Fruit fly (Drosophila melanogaster): Measurements from ENCODE around the gene Ccm3.

Ccm3 gene

DNA sequence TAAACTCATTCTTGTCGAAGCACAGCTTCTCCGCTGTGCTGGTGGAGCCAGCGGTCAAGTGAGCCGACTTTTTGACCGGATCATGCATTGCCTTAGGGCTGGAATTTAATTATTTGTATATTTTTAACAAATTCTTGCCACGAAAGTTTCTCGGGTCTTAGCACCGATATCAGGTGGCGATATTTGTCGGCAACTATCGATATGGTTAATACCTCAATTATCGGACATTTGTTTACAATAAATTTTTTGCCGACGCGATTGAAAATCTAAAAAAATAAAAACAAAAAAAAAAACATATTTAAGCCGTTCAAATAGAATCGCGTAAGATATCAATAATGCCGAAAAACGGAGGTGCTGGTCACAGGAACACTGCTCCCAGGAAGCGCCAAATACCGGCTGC is 10.3 kb upstream of the Ccm3 start, which contains the start of the genes Cog2 and Trax:
Gene Cog2 (minus strand): TSS at position 168 of the 400 bp plus-strand sequence.
Gene Trax (plus strand): TSS at position 203 of the 400 bp plus-strand sequence.
- TF ChIP-seq GATAd (GFP tag; optimal IDR thresholded peaks at IDR 0.05) (no peak), rgr (GFP tag; optimal IDR thresholded peaks at IDR 0.05) (no peak), psq (GFP tag; optimal IDR thresholded peaks at IDR 0.05) (no peak), Sp1 (GFP tag; optimal IDR thresholded peaks at IDR 0.05) (no peak), foxo (GFP tag; optimal IDR thresholded peaks at IDR 0.05) (no peak), br (GFP tag; optimal IDR thresholded peaks at IDR 0.05) (no peak), OdsH (GFP tag; optimal IDR thresholded peaks at IDR 0.05) (no peak), h (GFP tag; optimal IDR thresholded peaks at IDR 0.05) (no peak), sage (GFP tag; optimal IDR thresholded peaks at IDR 0.05) (no peak), dmrt93B (GFP tag; optimal IDR thresholded peaks at IDR 0.05) (no peak), CG32264 (GFP tag; optimal IDR thresholded peaks at IDR 0.05) (no peak), Myc (optimal IDR thresholded peaks at IDR 0.05) (no peak), dl (GFP tag; optimal IDR thresholded peaks at IDR 0.05; ENCODE audit: insufficient read depth in 1 of 2, partially characterized antibody in 2 of 2) (no peak), woc (GFP tag; optimal IDR thresholded peaks at IDR 0.05) (no peak), fru (GFP tag; optimal IDR thresholded peaks at IDR 0.05) (no peak)

DNA sequence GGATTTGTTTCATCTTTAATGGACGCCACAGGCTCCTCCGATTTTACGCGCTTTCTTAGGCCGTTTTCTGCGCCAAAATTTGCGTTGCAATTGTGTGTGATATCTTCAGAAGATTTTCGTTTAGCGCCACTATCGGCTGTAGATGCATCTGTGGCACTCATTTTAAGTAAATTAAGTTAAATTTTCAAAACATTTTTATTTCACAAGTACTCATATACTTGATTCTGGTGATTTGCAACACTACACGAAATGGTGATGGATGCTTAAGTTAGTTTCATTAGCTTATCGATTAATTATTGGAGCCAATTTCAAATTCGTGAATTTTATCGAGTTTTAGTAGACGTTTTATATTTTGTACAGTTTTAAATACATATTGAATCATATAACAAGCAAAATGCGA is 8.1 kb upstream of the Ccm3 start, which contains the start of gene CG6171:
Gene CG6171 (minus strand): TSS at position 250 of the 400 bp plus-strand sequence.
- no peak for TF ChIP-seq CG9705 (GFP tag; optimal IDR thresholded peaks at IDR 0.05)
- peak; percentile 36 for TF ChIP-seq rgr (GFP tag; optimal IDR thresholded peaks at IDR 0.05)
- peak; percentile 22 for TF ChIP-seq lola (GFP tag; optimal IDR thresholded peaks at IDR 0.05)
- no peak for TF ChIP-seq Hr78 (GFP tag; optimal IDR thresholded peaks at IDR 0.05)
- no peak for TF ChIP-seq CG32264 (GFP tag; optimal IDR thresholded peaks at IDR 0.05)
- TF ChIP-seq Dfd (GFP tag; optimal IDR thresholded peaks at IDR 0.05), result no peak
- TF ChIP-seq Hr83 (GFP tag; optimal IDR thresholded peaks at IDR 0.05; ENCODE audit: poor library complexity, severe bottlenecking), result peak; percentile 23
- TF ChIP-seq ey (GFP tag; optimal IDR thresholded peaks at IDR 0.05), result no peak
- TF ChIP-seq dmrt93B (GFP tag; optimal IDR thresholded peaks at IDR 0.05), result no peak

DNA sequence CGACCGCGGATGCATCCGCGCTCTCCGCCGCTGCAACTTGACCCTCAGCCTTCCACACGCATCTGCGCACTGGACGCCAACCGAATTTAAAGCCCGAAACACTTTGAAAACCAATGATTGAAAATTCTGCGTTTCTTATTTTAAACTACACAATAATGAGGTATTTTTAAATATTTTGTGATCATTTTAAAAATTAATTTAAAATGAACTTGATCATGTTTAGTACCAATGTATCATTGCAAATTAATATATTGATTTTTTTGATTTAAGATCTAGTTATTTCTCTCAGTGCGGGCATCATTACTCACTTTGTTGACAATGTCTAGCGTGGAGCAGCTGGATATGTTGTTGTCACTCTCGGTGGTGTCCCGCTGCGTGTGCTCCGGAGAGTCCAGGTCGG is 4.9 kb upstream of the Ccm3 start:
- TF ChIP-seq Myc (optimal IDR thresholded peaks at IDR 0.05) (no peak), h (GFP tag; optimal IDR thresholded peaks at IDR 0.05) (no peak), usp (GFP tag; optimal IDR thresholded peaks at IDR 0.05) (no peak), GATAd (GFP tag; optimal IDR thresholded peaks at IDR 0.05) (no peak), jim (GFP tag; optimal IDR thresholded peaks at IDR 0.05) (no peak), Vsx2 (GFP tag; optimal IDR thresholded peaks at IDR 0.05; ENCODE audit: partially characterized antibody) (no peak), foxo (GFP tag; optimal IDR thresholded peaks at IDR 0.05) (peak in 1 of 2 experiments; percentile 63), Hnf4 (GFP tag; optimal IDR thresholded peaks at IDR 0.05) (no peak), Abd-B (GFP tag; optimal IDR thresholded peaks at IDR 0.05) (no peak), dl (GFP tag; optimal IDR thresholded peaks at IDR 0.05; ENCODE audit: insufficient read depth in 1 of 2, partially characterized antibody in 2 of 2) (no peak), OdsH (GFP tag; optimal IDR thresholded peaks at IDR 0.05) (peak; percentile 8), sage (GFP tag; optimal IDR thresholded peaks at IDR 0.05) (no peak), lola (GFP tag; optimal IDR thresholded peaks at IDR 0.05) (no peak), ey (GFP tag; optimal IDR thresholded peaks at IDR 0.05) (peak; percentile 31), brk (GFP tag; optimal IDR thresholded peaks at IDR 0.05) (no peak), Dfd (GFP tag; optimal IDR thresholded peaks at IDR 0.05) (no peak), pan (optimal IDR thresholded peaks at IDR 0.05) (no peak), Hr78 (GFP tag; optimal IDR thresholded peaks at IDR 0.05) (no peak), woc (GFP tag; optimal IDR thresholded peaks at IDR 0.05) (no peak), Hr83 (GFP tag; optimal IDR thresholded peaks at IDR 0.05; ENCODE audit: poor library complexity, severe bottlenecking) (no peak), tai (GFP tag; optimal IDR thresholded peaks at IDR 0.05) (no peak), br (GFP tag; optimal IDR thresholded peaks at IDR 0.05) (no peak), CG9705 (GFP tag; optimal IDR thresholded peaks at IDR 0.05) (no peak), N (GFP tag; optimal IDR thresholded peaks at IDR 0.05) (no peak), Jra (GFP tag; optimal IDR thresholded peaks at IDR 0.05) (no peak), CG32264 (GFP tag; optimal IDR thresholded peaks at IDR 0.05) (no peak), sv (GFP tag; optimal IDR thresholded peaks at IDR 0.05) (no peak), CrebA (GFP tag; optimal IDR thresholded peaks at IDR 0.05; ENCODE audit: borderline replicate concordance) (no peak), fru (GFP tag; optimal IDR thresholded peaks at IDR 0.05) (no peak), Mio (GFP tag; optimal IDR thresholded peaks at IDR 0.05) (no peak), Dif (GFP tag; optimal IDR thresholded peaks at IDR 0.05; ENCODE audit: partially characterized antibody) (no peak), rgr (GFP tag; optimal IDR thresholded peaks at IDR 0.05) (peak; percentile 28), psq (GFP tag; optimal IDR thresholded peaks at IDR 0.05) (no peak), Sp1 (GFP tag; optimal IDR thresholded peaks at IDR 0.05) (peak; percentile 44), HLH106 (tag; optimal IDR thresholded peaks at IDR 0.05) (peak; percentile 48), dmrt93B (GFP tag; optimal IDR thresholded peaks at IDR 0.05) (no peak), Rel (GFP tag; optimal IDR thresholded peaks at IDR 0.05) (no peak), Rel (tag; optimal IDR thresholded peaks at IDR 0.05) (no peak), dsf (GFP tag; optimal IDR thresholded peaks at IDR 0.05; ENCODE audit: borderline replicate concordance) (no peak)
